Worm (Caenorhabditis elegans) whole organism, L2 larva: ENCODE data around the gene F41E7.7.

Experiments
- C34F6.9 ChIP-seq: fragments of 150-350 bp; optimal IDR thresholded peaks from 2 replicates; lab custom pipeline; 2014; ENCODE audit warnings: missing biosample characterization, missing genetic modification characterization
- F13H6.1 ChIP-seq: sonication (generic microtip); optimal IDR thresholded peaks from 2 replicates; lab custom pipeline; 2016; ENCODE audit warnings: missing genetic modification characterization, missing compliant biosample characterization
- R02D3.7 ChIP-seq: fragments of 150-350 bp; optimal IDR thresholded peaks from 2 replicates; lab custom pipeline; 2014; ENCODE audit warnings: missing biosample characterization, missing genetic modification characterization
- Y55F3AM.14 ChIP-seq: fragments of 200-800 bp; sonication (Bioruptor generic); optimal IDR thresholded peaks from 2 replicates; lab custom pipeline; 2018; ENCODE audit warnings: mild to moderate bottlenecking, missing genetic modification characterization, missing compliant biosample characterization
- ZK546.5 ChIP-seq: sonication (generic microtip); optimal IDR thresholded peaks from 2 replicates; lab custom pipeline; 2017; ENCODE audit warnings: missing biosample characterization, missing genetic modification characterization
- alr-1 ChIP-seq: fragments of 150-350 bp; optimal IDR thresholded peaks from 2 replicates; lab custom pipeline; 2014; ENCODE audit warnings: missing biosample characterization, missing genetic modification characterization
- aly-2 ChIP-seq: fragments of 150-350 bp; optimal IDR thresholded peaks from 2 replicates; lab custom pipeline; 2014; ENCODE audit warnings: missing biosample characterization, missing genetic modification characterization
- ama-1 ChIP-seq: fragments of 150-350 bp; optimal IDR thresholded peaks from 2 replicates; lab custom pipeline; 2018; ENCODE audit warnings: inconsistent platforms
- blmp-1 ChIP-seq: sonication (generic microtip); optimal IDR thresholded peaks from 2 replicates; lab custom pipeline; 2017; ENCODE audit warnings: missing genetic modification characterization, mild to moderate bottlenecking, missing compliant biosample characterization, antibody characterized with exemption, moderate library complexity; ENCODE audit not compliant: insufficient read depth
- ceh-16 ChIP-seq: fragments of 150-350 bp; optimal IDR thresholded peaks from 2 replicates; lab custom pipeline; 2014; ENCODE audit warnings: missing biosample characterization, missing genetic modification characterization
- ceh-82 ChIP-seq: fragments of 150-350 bp; optimal IDR thresholded peaks from 2 replicates; lab custom pipeline; 2014; ENCODE audit warnings: missing biosample characterization, missing genetic modification characterization
- crh-2 ChIP-seq: sonication (generic microtip); optimal IDR thresholded peaks from 2 replicates; lab custom pipeline; 2017; ENCODE audit warnings: missing biosample characterization, missing genetic modification characterization
- dmd-4 ChIP-seq: sonication (generic microtip); optimal IDR thresholded peaks from 2 replicates; lab custom pipeline; 2017; ENCODE audit warnings: missing biosample characterization, missing genetic modification characterization
- egl-27 ChIP-seq: sonication (generic microtip); optimal IDR thresholded peaks from 3 replicates; lab custom pipeline; 2017; ENCODE audit warnings: missing biosample characterization, missing genetic modification reagents, missing genetic modification characterization
- elt-1 ChIP-seq: fragments of 150-350 bp; optimal IDR thresholded peaks from 2 replicates; lab custom pipeline; 2014; ENCODE audit warnings: missing biosample characterization, missing genetic modification characterization
- elt-3 ChIP-seq: sonication (generic microtip); optimal IDR thresholded peaks from 2 replicates; lab custom pipeline; 2017; ENCODE audit warnings: missing biosample characterization, missing genetic modification characterization
- fos-1 ChIP-seq: fragments of 150-350 bp; optimal IDR thresholded peaks from 2 replicates; lab custom pipeline; 2014; ENCODE audit warnings: missing biosample characterization, missing genetic modification characterization
- gmeb-1 ChIP-seq: fragments of 150-350 bp; optimal IDR thresholded peaks from 2 replicates; lab custom pipeline; 2014; ENCODE audit warnings: missing biosample characterization, missing genetic modification characterization
- lin-11 ChIP-seq: fragments of 150-350 bp; sonication (generic microtip); optimal IDR thresholded peaks from 2 replicates; lab custom pipeline; 2014; ENCODE audit warnings: missing biosample characterization, missing genetic modification characterization, inconsistent platforms, mixed read lengths
- lin-13 ChIP-seq: fragments of 150-350 bp; optimal IDR thresholded peaks from 2 replicates; lab custom pipeline; 2014; ENCODE audit warnings: missing biosample characterization, missing genetic modification reagents, missing genetic modification characterization
- lin-39 ChIP-seq: fragments of 150-350 bp; optimal IDR thresholded peaks from 2 replicates; lab custom pipeline; 2014; ENCODE audit warnings: missing biosample characterization, missing genetic modification reagents, missing genetic modification characterization
- lsy-2 ChIP-seq, 2 experiments: fragments of 150-350 bp in 1 of 2; sonication (generic microtip) in 1 of 2; optimal IDR thresholded peaks; 2 replicates each; lab custom pipeline; 2014 to 2017; ENCODE audit warnings: missing biosample characterization in 2 of 2, missing genetic modification characterization in 2 of 2
- mab-5 ChIP-seq: fragments of 150-350 bp; optimal IDR thresholded peaks from 2 replicates; lab custom pipeline; 2014; ENCODE audit warnings: missing biosample characterization, missing genetic modification characterization
- mbf-1 ChIP-seq: sonication (generic microtip); optimal IDR thresholded peaks from 2 replicates; lab custom pipeline; 2017; ENCODE audit warnings: missing biosample characterization, missing genetic modification characterization
- mdl-1 ChIP-seq, 2 experiments: fragments of 150-350 bp in 1 of 2; sonication (generic microtip) in 1 of 2; optimal IDR thresholded peaks; 2 replicates each; lab custom pipeline; 2017; ENCODE audit warnings: missing biosample characterization in 2 of 2, missing genetic modification characterization in 2 of 2
- nhr-10 ChIP-seq: sonication (generic microtip); optimal IDR thresholded peaks from 2 replicates; lab custom pipeline; 2017; ENCODE audit warnings: missing biosample characterization, missing genetic modification characterization
- nhr-11 ChIP-seq: fragments of 150-350 bp; optimal IDR thresholded peaks from 2 replicates; lab custom pipeline; 2014; ENCODE audit warnings: missing biosample characterization, missing genetic modification characterization
- nhr-12 ChIP-seq: fragments of 150-350 bp; optimal IDR thresholded peaks from 2 replicates; lab custom pipeline; 2014; ENCODE audit warnings: missing biosample characterization, missing genetic modification characterization
- nhr-129 ChIP-seq: fragments of 150-350 bp; optimal IDR thresholded peaks from 2 replicates; lab custom pipeline; 2014; ENCODE audit warnings: missing biosample characterization, missing genetic modification characterization
- nhr-21 ChIP-seq: fragments of 150-350 bp; optimal IDR thresholded peaks from 2 replicates; lab custom pipeline; 2014; ENCODE audit warnings: missing biosample characterization, missing genetic modification characterization
- nhr-23 ChIP-seq: fragments of 150-350 bp; optimal IDR thresholded peaks from 2 replicates; lab custom pipeline; 2014; ENCODE audit warnings: missing biosample characterization, missing genetic modification reagents, missing genetic modification characterization
- nhr-237 ChIP-seq: fragments of 150-350 bp; optimal IDR thresholded peaks from 2 replicates; lab custom pipeline; 2014; ENCODE audit warnings: missing biosample characterization, missing genetic modification characterization
- nhr-25 ChIP-seq: fragments of 150-350 bp; sonication (generic microtip); optimal IDR thresholded peaks from 3 replicates; lab custom pipeline; 2014; ENCODE audit warnings: missing biosample characterization, missing genetic modification characterization
- nhr-6 ChIP-seq: fragments of 150-350 bp; optimal IDR thresholded peaks from 2 replicates; lab custom pipeline; 2014; ENCODE audit warnings: missing biosample characterization, missing genetic modification characterization
- nhr-77 ChIP-seq: fragments of 150-350 bp; optimal IDR thresholded peaks from 2 replicates; lab custom pipeline; 2014; ENCODE audit warnings: missing biosample characterization, missing genetic modification characterization
- peb-1 ChIP-seq: fragments of 150-350 bp; optimal IDR thresholded peaks from 2 replicates; lab custom pipeline; 2014; ENCODE audit warnings: missing biosample characterization, missing genetic modification characterization
- sem-4 ChIP-seq: fragments of 150-350 bp; optimal IDR thresholded peaks from 2 replicates; lab custom pipeline; 2014; ENCODE audit warnings: missing biosample characterization, missing genetic modification reagents, missing genetic modification characterization
- skn-1 ChIP-seq: sonication (generic microtip); optimal IDR thresholded peaks from 2 replicates; lab custom pipeline; 2017; ENCODE audit warnings: missing biosample characterization, missing genetic modification characterization
- sma-3 ChIP-seq: sonication (generic microtip); optimal IDR thresholded peaks from 2 replicates; lab custom pipeline; 2016; ENCODE audit warnings: missing genetic modification reagents, missing genetic modification characterization, missing compliant biosample characterization
- sma-9 ChIP-seq, 2 experiments: fragments of 150-350 bp in 1 of 2; sonication (generic microtip) in 1 of 2; optimal IDR thresholded peaks; 2 replicates each; lab custom pipeline; 2014 to 2016; ENCODE audit warnings: missing genetic modification characterization in 2 of 2, mild to moderate bottlenecking in 1 of 2, missing biosample characterization in 1 of 2, missing compliant biosample characterization in 1 of 2, missing genetic modification reagents in 1 of 2, moderate library complexity in 1 of 2
- snpc-4 ChIP-seq: fragments of 150-350 bp; optimal IDR thresholded peaks from 2 replicates; lab custom pipeline; 2014; ENCODE audit warnings: missing biosample characterization, missing genetic modification characterization
- unc-39 ChIP-seq: fragments of 150-350 bp; optimal IDR thresholded peaks from 2 replicates; lab custom pipeline; 2014; ENCODE audit warnings: missing biosample characterization, missing genetic modification characterization
- unc-55 ChIP-seq: fragments of 150-350 bp; sonication (generic microtip); optimal IDR thresholded peaks from 3 replicates; lab custom pipeline; 2014; ENCODE audit warnings: missing biosample characterization, missing genetic modification reagents, missing genetic modification characterization
- unc-62 ChIP-seq: fragments of 150-350 bp; optimal IDR thresholded peaks from 2 replicates; lab custom pipeline; 2014; ENCODE audit warnings: missing biosample characterization, missing genetic modification reagents, missing genetic modification characterization
- zag-1 ChIP-seq: fragments of 150-350 bp; optimal IDR thresholded peaks from 2 replicates; lab custom pipeline; 2014; ENCODE audit warnings: missing biosample characterization, missing genetic modification characterization
- ztf-1 ChIP-seq: fragments of 200-800 bp; sonication (Bioruptor generic); conservative IDR thresholded peaks from 2 replicates; pipeline ENCODE4 v1.3.6; 2022; ENCODE audit warnings: missing genetic modification characterization, missing compliant biosample characterization
- ztf-11 ChIP-seq: sonication (generic microtip); optimal IDR thresholded peaks from 2 replicates; lab custom pipeline; 2017; ENCODE audit warnings: missing biosample characterization, missing genetic modification characterization
- ztf-4 ChIP-seq: fragments of 150-350 bp; optimal IDR thresholded peaks from 2 replicates; lab custom pipeline; 2014; ENCODE audit warnings: missing biosample characterization, missing genetic modification characterization

Gene F41E7.7

ce11 chrX:10302430-10302829 lies 5.2 kb upstream of the F41E7.7 start, which contains the start of gene fip-5:
fip-5 (plus strand) TSS chrX:10302741.
- TF ChIP-seq gmeb-1: no peak
- no peak for TF ChIP-seq nhr-129 (tag; lab: Kevin White, UChicago)
- no peak for TF ChIP-seq elt-3 (tag; lab: Kevin White, UChicago)
- no peak for TF ChIP-seq fos-1 (tag; lab: Kevin White, UChicago)
- TF ChIP-seq nhr-25 (tag; lab: Kevin White, UChicago): no peak
- no peak for TF ChIP-seq ztf-1 (GFP tag; lab: Robert Waterston, UW)
- no peak for TF ChIP-seq skn-1
- peak; percentile 14 for TF ChIP-seq sma-9 (GFP tag; optimal IDR thresholded peaks at IDR 0.05; lab: Kevin White, UChicago)
- no peak for TF ChIP-seq sma-9 (tag; optimal IDR thresholded peaks at IDR 0.05; lab: Kevin White, UChicago)
- TF ChIP-seq, all 48 proteins: peak for 1

ce11 chrX:10304178-10304577 lies 3.4 kb upstream of the F41E7.7 start, which contains the start of gene fipr-21:
fipr-21 (plus strand) TSS chrX:10304529.
- TF ChIP-seq dmd-4 (no peak), elt-3 (tag; lab: Kevin White, UChicago) (no peak), aly-2 (tag; lab: Kevin White, UChicago) (no peak), snpc-4 (no peak), sem-4 (tag; lab: Kevin White, UChicago) (no peak), Y55F3AM.14 (GFP tag; lab: Kevin White, UChicago) (no peak), ZK546.5 (tag; lab: Kevin White, UChicago) (no peak), C34F6.9 (no peak), ztf-1 (GFP tag; lab: Robert Waterston, UW) (no peak), sma-3 (GFP tag; lab: Kevin White, UChicago) (peak; percentile 56), peb-1 (tag; lab: Kevin White, UChicago) (no peak), F13H6.1 (no peak), lin-39 (no peak), nhr-129 (tag; lab: Kevin White, UChicago) (peak; percentile 51), alr-1 (no peak), lin-13 (no peak), egl-27 (peak; percentile 60), R02D3.7 (no peak), ztf-11 (tag; lab: Kevin White, UChicago) (no peak), ama-1 (peak; percentile 6), nhr-11 (tag; lab: Kevin White, UChicago) (no peak), skn-1 (no peak), mab-5 (no peak), ceh-82 (no peak), crh-2 (tag; lab: Kevin White, UChicago) (no peak), ztf-4 (tag; lab: Kevin White, UChicago) (no peak), nhr-237 (no peak), nhr-23 (no peak), lsy-2 (tag; optimal IDR thresholded peaks at IDR 0.05; lab: Kevin White, UChicago) (no peak), gmeb-1 (no peak), nhr-21 (peak; percentile 38), ceh-16 (tag; lab: Kevin White, UChicago) (peak; percentile 78), nhr-77 (tag; lab: Kevin White, UChicago) (no peak), blmp-1 (tag; lab: Kevin White, UChicago) (peak; percentile 78), sma-9 (GFP tag; optimal IDR thresholded peaks at IDR 0.05; lab: Kevin White, UChicago) (peak; percentile 60), sma-9 (tag; optimal IDR thresholded peaks at IDR 0.05; lab: Kevin White, UChicago) (no peak), unc-62 (GFP tag; lab: Kevin White, UChicago) (no peak), nhr-6 (tag; lab: Kevin White, UChicago) (no peak), nhr-10 (tag; lab: Kevin White, UChicago) (no peak), lin-11 (tag; lab: Kevin White, UChicago) (no peak), nhr-12 (tag; lab: Kevin White, UChicago) (no peak), zag-1 (tag; lab: Kevin White, UChicago) (no peak), mbf-1 (no peak), mdl-1 (tag; optimal IDR thresholded peaks at IDR 0.05; lab: Kevin White, UChicago) (no peak), unc-39 (tag; lab: Kevin White, UChicago) (no peak), elt-1 (tag; lab: Kevin White, UChicago) (peak; percentile 57), nhr-25 (tag; lab: Kevin White, UChicago) (peak; percentile 83), fos-1 (tag; lab: Kevin White, UChicago) (peak; percentile 57), unc-55 (GFP tag; lab: Kevin White, UChicago) (no peak)
- TF ChIP-seq, all 48 proteins: peak for 11
